Fruit fly (Drosophila melanogaster): ENCODE results near the gene CG42759.

DNA sequence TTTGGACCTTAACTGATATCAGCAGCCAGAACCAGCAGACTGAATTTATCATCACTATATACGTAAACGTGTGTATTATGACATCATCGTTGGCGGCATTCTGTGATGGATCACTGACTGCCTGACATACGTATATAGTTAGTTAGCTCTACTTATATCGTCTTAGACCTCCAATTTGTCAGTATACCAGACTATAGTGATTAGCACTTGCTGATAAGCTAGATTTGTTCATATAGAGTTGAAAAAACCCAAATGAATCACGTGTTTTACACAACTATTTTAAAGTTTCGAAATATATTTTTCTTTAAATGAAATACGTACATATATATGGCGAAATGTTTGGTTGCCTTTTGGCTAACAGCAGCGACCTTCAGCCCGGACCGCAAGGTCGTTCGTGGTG, 47.1 kb upstream of the CG42759 start:
- no peak for TF ChIP-seq CG8301 (tag; optimal IDR thresholded peaks at IDR 0.05)
- no peak for TF ChIP-seq fd96Ca (GFP tag; IDR thresholded peaks at IDR 0.05)
